ENCODE assay signal across 2 fruit fly cellular contexts in genomic region chrX:13907115-13907514, dm6.
A peak's percentile ranks its signal among the peaks of the same experiment; 100 is the strongest.
TF ChIP-seq lines count a peak whose summit lies in the region.

No protein-coding gene starts in this region.

TF ChIP-seq in whole organism, prepupa, 60 proteins besides CTCF, POLR2A, EP300 and RAD21 (continues in another document):
- TF ChIP-seq Sox15 (GFP tag; optimal IDR thresholded peaks at IDR 0.05; lab: Kevin White, UChicago) = no peak
- no peak for TF ChIP-seq svp (GFP tag; lab: Kevin White, UChicago)
- TF ChIP-seq CG8119 (GFP tag; IDR thresholded peaks at IDR 0.05; lab: Robert Waterston, UW) = peak; percentile 45; the same call in 2 of the 3 replicates
- TF ChIP-seq Ets96B (tag; optimal IDR thresholded peaks at IDR 0.05; lab: Kevin White, UChicago) = no peak
- no peak for TF ChIP-seq Lpt (GFP tag; optimal IDR thresholded peaks at IDR 0.05; lab: Kevin White, UChicago)
- TF ChIP-seq CG7368 (GFP tag; optimal IDR thresholded peaks at IDR 0.05; lab: Kevin White, UChicago) = no peak
- no peak for TF ChIP-seq CG9139 (GFP tag; optimal IDR thresholded peaks at IDR 0.05; lab: Kevin White, UChicago)
- TF ChIP-seq CG11902 (GFP tag; optimal IDR thresholded peaks at IDR 0.05; lab: Kevin White, UChicago) = no peak
- TF ChIP-seq CG34406 (GFP tag; optimal IDR thresholded peaks at IDR 0.05; lab: Kevin White, UChicago) = no peak
- TF ChIP-seq Hr39 (GFP tag; optimal IDR thresholded peaks at IDR 0.05; lab: Kevin White, UChicago) = no peak
- TF ChIP-seq CG4318 (GFP tag; optimal IDR thresholded peaks at IDR 0.05; lab: Kevin White, UChicago) = peak; percentile 15
- TF ChIP-seq CG8632 (GFP tag; optimal IDR thresholded peaks at IDR 0.05; lab: Kevin White, UChicago) = no peak
- TF ChIP-seq Hr38 (GFP tag; optimal IDR thresholded peaks at IDR 0.05; lab: Kevin White, UChicago) = no peak
- TF ChIP-seq dac (GFP tag; optimal IDR thresholded peaks at IDR 0.05; lab: Kevin White, UChicago) = no peak
- TF ChIP-seq eg (GFP tag; IDR thresholded peaks at IDR 0.05; lab: Robert Waterston, UW) = no peak
- TF ChIP-seq CG8319 (GFP tag; optimal IDR thresholded peaks at IDR 0.05; lab: Kevin White, UChicago) = no peak
- TF ChIP-seq net (GFP tag; optimal IDR thresholded peaks at IDR 0.05; lab: Kevin White, UChicago) = no peak
- TF ChIP-seq Eip75B (GFP tag; optimal IDR thresholded peaks at IDR 0.05; lab: Kevin White, UChicago) = no peak
- TF ChIP-seq achi (GFP tag; optimal IDR thresholded peaks at IDR 0.05; lab: Kevin White, UChicago) = no peak
- no peak for TF ChIP-seq CG11762 (GFP tag; optimal IDR thresholded peaks at IDR 0.05; lab: Kevin White, UChicago; ENCODE audit: insufficient read depth)
- TF ChIP-seq CG32006 (GFP tag; optimal IDR thresholded peaks at IDR 0.05; lab: Kevin White, UChicago) = peak; percentile 57
- TF ChIP-seq ss (GFP tag; optimal IDR thresholded peaks at IDR 0.05; lab: Kevin White, UChicago) = no peak
- TF ChIP-seq fkh (GFP tag; optimal IDR thresholded peaks at IDR 0.05; lab: Kevin White, UChicago) = no peak
- TF ChIP-seq acj6 (GFP tag; optimal IDR thresholded peaks at IDR 0.05; lab: Kevin White, UChicago) = no peak
- no peak for TF ChIP-seq Ets21C (GFP tag; optimal IDR thresholded peaks at IDR 0.05; lab: Kevin White, UChicago)
- TF ChIP-seq CG6808 (GFP tag; optimal IDR thresholded peaks at IDR 0.05; lab: Kevin White, UChicago) = no peak
- no peak for TF ChIP-seq CG31627 (GFP tag; optimal IDR thresholded peaks at IDR 0.05; lab: Kevin White, UChicago)
- no peak for TF ChIP-seq CG3032 (tag; optimal IDR thresholded peaks at IDR 0.05; lab: Kevin White, UChicago)
- no peak for TF ChIP-seq topi (GFP tag; optimal IDR thresholded peaks at IDR 0.05; lab: Kevin White, UChicago)
- no peak for TF ChIP-seq Met (GFP tag; optimal IDR thresholded peaks at IDR 0.05; lab: Kevin White, UChicago)
- TF ChIP-seq esn (GFP tag; optimal IDR thresholded peaks at IDR 0.05; lab: Kevin White, UChicago) = no peak
- no peak for TF ChIP-seq Gug (GFP tag; IDR thresholded peaks at IDR 0.05; lab: Robert Waterston, UW)
- no peak for TF ChIP-seq pdm3 (GFP tag; optimal IDR thresholded peaks at IDR 0.05; lab: Kevin White, UChicago)
- TF ChIP-seq Sox102F (GFP tag; optimal IDR thresholded peaks at IDR 0.05; lab: Kevin White, UChicago) = no peak
- TF ChIP-seq CG3919 (GFP tag; optimal IDR thresholded peaks at IDR 0.05; lab: Kevin White, UChicago) = no peak
- TF ChIP-seq CG6163 (GFP tag; IDR thresholded peaks at IDR 0.05; lab: Robert Waterston, UW) = no peak
- TF ChIP-seq Sox14 (GFP tag; optimal IDR thresholded peaks at IDR 0.05; lab: Kevin White, UChicago) = no peak
- TF ChIP-seq Hr4 (GFP tag; optimal IDR thresholded peaks at IDR 0.05; lab: Kevin White, UChicago) = peak; percentile 51
- TF ChIP-seq CG1621 (tag; optimal IDR thresholded peaks at IDR 0.05; lab: Kevin White, UChicago) = no peak
- TF ChIP-seq CG10631 (GFP tag; optimal IDR thresholded peaks at IDR 0.05; lab: Kevin White, UChicago) = no peak
- TF ChIP-seq CG6792 (GFP tag; optimal IDR thresholded peaks at IDR 0.05; lab: Kevin White, UChicago) = no peak
- TF ChIP-seq CG15336 (GFP tag; IDR thresholded peaks at IDR 0.05; lab: Robert Waterston, UW) = peak; percentile 44
- no peak for TF ChIP-seq Blimp-1 (GFP tag; optimal IDR thresholded peaks at IDR 0.05; lab: Kevin White, UChicago)
- TF ChIP-seq OdsH (GFP tag; optimal IDR thresholded peaks at IDR 0.05; lab: Kevin White, UChicago) = peak; percentile 11
- peak; percentile 54 for TF ChIP-seq Eip78C (GFP tag; lab: Kevin White, UChicago)
- no peak for TF ChIP-seq vri (GFP tag; optimal IDR thresholded peaks at IDR 0.05; lab: Kevin White, UChicago)
- no peak for TF ChIP-seq CG10669 (GFP tag; optimal IDR thresholded peaks at IDR 0.05; lab: Kevin White, UChicago)
- no peak for TF ChIP-seq salr (GFP tag; optimal IDR thresholded peaks at IDR 0.05; lab: Kevin White, UChicago)
- TF ChIP-seq cyc (GFP tag; optimal IDR thresholded peaks at IDR 0.05; lab: Kevin White, UChicago) = no peak

TF ChIP-seq in whole organism, pupa, 21 proteins besides CTCF, POLR2A, EP300 and RAD21:
- TF ChIP-seq CG15710 (tag; optimal IDR thresholded peaks at IDR 0.05; lab: Kevin White, UChicago) (no peak), CG12605 (GFP tag; IDR thresholded peaks at IDR 0.05; lab: Robert Waterston, UW) (no peak), EcR (GFP tag; optimal IDR thresholded peaks at IDR 0.05; lab: Kevin White, UChicago) (no peak), Ets98B (GFP tag; IDR thresholded peaks at IDR 0.05; lab: Robert Waterston, UW) (no peak), CG32121 (GFP tag; IDR thresholded peaks at IDR 0.05; lab: Robert Waterston, UW) (0 out of 2 replicates have a peak, but pooled peaks have one; percentile 37), fd96Ca (GFP tag; IDR thresholded peaks at IDR 0.05; lab: Robert Waterston, UW) (no peak), CG14655 (GFP tag; optimal IDR thresholded peaks at IDR 0.05; lab: Kevin White, UChicago) (peak; percentile 4), CG9948 (tag; optimal IDR thresholded peaks at IDR 0.05; lab: Kevin White, UChicago) (no peak), gl (tag; optimal IDR thresholded peaks at IDR 0.05; lab: Kevin White, UChicago) (no peak), CG13204 (GFP tag; optimal IDR thresholded peaks at IDR 0.05; lab: Kevin White, UChicago) (no peak), CG34367 (tag; optimal IDR thresholded peaks at IDR 0.05; lab: Kevin White, UChicago) (no peak), CG17806 (tag; optimal IDR thresholded peaks at IDR 0.05; lab: Kevin White, UChicago) (no peak), Pif1B (GFP tag; optimal IDR thresholded peaks at IDR 0.05; lab: Kevin White, UChicago) (no peak), rn (GFP tag; IDR thresholded peaks at IDR 0.05; lab: Robert Waterston, UW) (no peak), CG8159 (tag; optimal IDR thresholded peaks at IDR 0.05; lab: Kevin White, UChicago) (no peak), D1 (tag; optimal IDR thresholded peaks at IDR 0.05; lab: Kevin White, UChicago) (no peak), CG10348 (GFP tag; IDR thresholded peaks at IDR 0.05; lab: Robert Waterston, UW) (no peak)
